Fruit fly (Drosophila melanogaster) whole organism, prepupa: Measurements from ENCODE around the gene Alp10.

Experiments used
- Blimp-1 ChIP-seq: fragments of 200-800 bp; sonication (Bioruptor generic); optimal IDR thresholded peaks from 3 replicates; lab custom pipeline; 2017; ENCODE audit warnings: missing biosample characterization, missing genetic modification characterization, mild to moderate bottlenecking, moderate library complexity, missing genetic modification reagents
- CG11294 ChIP-seq: fragments of 200-800 bp; sonication (Bioruptor generic); IDR thresholded peaks from 2 replicates; pipeline ENCODE4 v1.3.6; 2022; ENCODE audit warnings: missing biosample characterization, missing genetic modification characterization
- CG11762 ChIP-seq: fragments of 200-800 bp; sonication (Bioruptor generic); optimal IDR thresholded peaks from 3 replicates; lab custom pipeline; 2016; ENCODE audit warnings: missing biosample characterization, missing genetic modification characterization; ENCODE audit not compliant: insufficient read depth
- CG11902 ChIP-seq: fragments of 200-800 bp; sonication (Bioruptor generic); optimal IDR thresholded peaks from 3 replicates; lab custom pipeline; 2016; ENCODE audit warnings: missing biosample characterization, missing genetic modification characterization
- CG1621 ChIP-seq: fragments of 200-800 bp; sonication (Bioruptor generic); optimal IDR thresholded peaks from 3 replicates; lab custom pipeline; 2018; ENCODE audit warnings: missing biosample characterization, mild to moderate bottlenecking, missing genetic modification characterization
- CG16779 ChIP-seq: fragments of 200-800 bp; sonication (Bioruptor generic); optimal IDR thresholded peaks from 3 replicates; lab custom pipeline; 2017; ENCODE audit warnings: missing biosample characterization, mild to moderate bottlenecking, missing genetic modification characterization
- CG3032 ChIP-seq: fragments of 200-800 bp; optimal IDR thresholded peaks from 2 replicates; lab custom pipeline; 2019; ENCODE audit warnings: missing biosample characterization, mild to moderate bottlenecking, missing genetic modification characterization, moderate library complexity
- CG34406 ChIP-seq: fragments of 200-800 bp; sonication (Bioruptor generic); optimal IDR thresholded peaks from 3 replicates; lab custom pipeline; 2016; ENCODE audit warnings: missing biosample characterization, missing genetic modification characterization
- CG4318 ChIP-seq: fragments of 200-800 bp; sonication (Bioruptor generic); optimal IDR thresholded peaks from 3 replicates; lab custom pipeline; 2017; ENCODE audit warnings: missing biosample characterization, mild to moderate bottlenecking, missing genetic modification characterization
- CG6792 ChIP-seq: fragments of 200-800 bp; sonication (Bioruptor generic); optimal IDR thresholded peaks from 3 replicates; lab custom pipeline; 2016; ENCODE audit warnings: missing biosample characterization, missing genetic modification characterization
- CG6854 ChIP-seq: fragments of 200-800 bp; sonication (Bioruptor generic); optimal IDR thresholded peaks from 2 replicates; lab custom pipeline; 2017; ENCODE audit warnings: missing biosample characterization, mild to moderate bottlenecking, missing genetic modification characterization
- CG9139 ChIP-seq: fragments of 200-800 bp; sonication (Bioruptor generic); optimal IDR thresholded peaks from 3 replicates; lab custom pipeline; 2017; ENCODE audit warnings: missing biosample characterization, mild to moderate bottlenecking, missing genetic modification characterization
- Eip75B ChIP-seq: fragments of 200-800 bp; sonication (Bioruptor generic); optimal IDR thresholded peaks from 3 replicates; lab custom pipeline; 2016; ENCODE audit warnings: missing biosample characterization, missing genetic modification characterization
- Eip78C ChIP-seq: fragments of 200-800 bp; sonication (Bioruptor generic); peaks from one replicate; lab custom pipeline; 2016; ENCODE audit warnings: missing biosample characterization, missing genetic modification characterization
- Ets21C ChIP-seq: fragments of 200-800 bp; sonication (Bioruptor generic); optimal IDR thresholded peaks from 3 replicates; lab custom pipeline; 2016; ENCODE audit warnings: missing biosample characterization, missing genetic modification characterization
- Ets96B ChIP-seq: fragments of 200-800 bp; optimal IDR thresholded peaks from 2 replicates; lab custom pipeline; 2019; ENCODE audit warnings: missing biosample characterization, mild to moderate bottlenecking, missing genetic modification characterization, moderate library complexity
- Hr38 ChIP-seq: sonication (Bioruptor generic); optimal IDR thresholded peaks from 2 replicates; lab custom pipeline; 2016; ENCODE audit warnings: missing biosample characterization, missing genetic modification characterization
- Hr39 ChIP-seq: fragments of 200-800 bp; sonication (Bioruptor generic); optimal IDR thresholded peaks from 2 replicates; lab custom pipeline; 2016; ENCODE audit warnings: missing biosample characterization, missing genetic modification characterization
- Met ChIP-seq: fragments of 200-800 bp; sonication (Bioruptor generic); optimal IDR thresholded peaks from 3 replicates; lab custom pipeline; 2016; ENCODE audit warnings: missing biosample characterization, missing genetic modification characterization
- Sox102F ChIP-seq: fragments of 200-800 bp; sonication (Bioruptor generic); optimal IDR thresholded peaks from 2 replicates; lab custom pipeline; 2016; ENCODE audit warnings: missing biosample characterization, mild to moderate bottlenecking, missing genetic modification characterization
- Sox14 ChIP-seq: fragments of 200-800 bp; sonication (Bioruptor generic); optimal IDR thresholded peaks from 3 replicates; lab custom pipeline; 2016; ENCODE audit warnings: missing biosample characterization, missing genetic modification characterization
- Sox15 ChIP-seq: fragments of 200-800 bp; sonication (Bioruptor generic); optimal IDR thresholded peaks from 3 replicates; lab custom pipeline; 2016; ENCODE audit warnings: missing biosample characterization, missing genetic modification characterization
- dac ChIP-seq: fragments of 200-800 bp; sonication (Bioruptor generic); optimal IDR thresholded peaks from 2 replicates; lab custom pipeline; 2017; ENCODE audit warnings: missing biosample characterization, mild to moderate bottlenecking, missing genetic modification characterization
- eg ChIP-seq: fragments of 200-800 bp; sonication (Bioruptor generic); IDR thresholded peaks from 3 replicates; pipeline ENCODE4 v1.3.6; 2022; ENCODE audit warnings: missing biosample characterization, missing genetic modification characterization
- esn ChIP-seq: fragments of 200-800 bp; sonication (Bioruptor generic); optimal IDR thresholded peaks from 2 replicates; lab custom pipeline; 2016; ENCODE audit warnings: missing biosample characterization, mild to moderate bottlenecking, missing genetic modification characterization, moderate library complexity
- fd59A ChIP-seq: fragments of 200-800 bp; sonication (Bioruptor generic); optimal IDR thresholded peaks from 2 replicates; lab custom pipeline; 2017; ENCODE audit warnings: missing biosample characterization, mild to moderate bottlenecking, missing genetic modification characterization, missing genetic modification reagents
- fkh ChIP-seq: fragments of 200-800 bp; sonication (Bioruptor generic); optimal IDR thresholded peaks from 3 replicates; lab custom pipeline; 2017; ENCODE audit warnings: missing biosample characterization, mild to moderate bottlenecking, missing genetic modification characterization, moderate library complexity
- net ChIP-seq: fragments of 200-800 bp; sonication (Bioruptor generic); optimal IDR thresholded peaks from 3 replicates; lab custom pipeline; 2016; ENCODE audit warnings: missing biosample characterization, missing genetic modification characterization
- pdm3 ChIP-seq: fragments of 200-800 bp; sonication (Bioruptor generic); optimal IDR thresholded peaks from 3 replicates; lab custom pipeline; 2016; ENCODE audit warnings: missing biosample characterization, missing genetic modification characterization
- salr ChIP-seq, 2 experiments: fragments of 200-800 bp; sonication (Bioruptor generic); optimal IDR thresholded peaks; 3 replicates each; lab custom pipeline; 2016 to 2018; ENCODE audit warnings: missing biosample characterization in 2 of 2, missing genetic modification characterization in 2 of 2, mild to moderate bottlenecking in 1 of 2
- spab ChIP-seq: fragments of 200-800 bp; sonication (Bioruptor generic); optimal IDR thresholded peaks from 2 replicates; lab custom pipeline; 2017; ENCODE audit warnings: missing biosample characterization, mild to moderate bottlenecking, missing genetic modification characterization, missing genetic modification reagents
- ss ChIP-seq, 2 experiments: fragments of 200-800 bp; sonication (Bioruptor generic); optimal IDR thresholded peaks; 2 replicates in 1 of 2; 3 replicates in 1 of 2; lab custom pipeline; 2017 to 2018; ENCODE audit warnings: mild to moderate bottlenecking in 2 of 2, missing biosample characterization in 2 of 2, missing genetic modification characterization in 2 of 2, moderate library complexity in 1 of 2
- svp ChIP-seq: fragments of 200-800 bp; sonication (Bioruptor generic); peaks from one replicate; lab custom pipeline; 2016; ENCODE audit warnings: missing biosample characterization, missing genetic modification characterization
- vri ChIP-seq: fragments of 200-800 bp; sonication (Bioruptor generic); optimal IDR thresholded peaks from 3 replicates; lab custom pipeline; 2016; ENCODE audit warnings: missing biosample characterization, mild to moderate bottlenecking, missing genetic modification characterization

Alp10 gene

DNA sequence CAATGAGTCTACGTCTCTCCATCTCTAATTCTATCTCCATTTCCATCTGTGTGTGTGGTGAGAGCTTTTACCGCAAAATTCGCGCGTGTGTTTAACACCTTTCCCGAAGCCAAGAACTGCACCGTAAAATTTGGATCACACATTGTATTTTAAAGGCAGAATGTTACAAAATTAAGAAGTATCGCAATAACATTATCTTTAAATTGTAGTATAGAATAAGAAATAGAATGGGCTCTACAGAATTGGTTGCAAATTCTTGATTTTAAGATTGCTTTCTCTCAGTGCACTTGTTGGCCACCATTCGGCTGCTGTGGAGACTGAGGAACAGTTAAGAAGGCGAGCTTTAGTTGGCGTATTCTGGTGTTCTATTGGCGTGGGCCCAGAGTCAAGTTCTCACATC lies 31.4 kb upstream of the Alp10 start (continued):
- TF ChIP-seq dac (GFP tag; lab: Kevin White, UChicago), result peak; percentile 47
- no peak for TF ChIP-seq fd59A (GFP tag; lab: Kevin White, UChicago)
- TF ChIP-seq vri (GFP tag; lab: Kevin White, UChicago), result no peak
- TF ChIP-seq eg (GFP tag; lab: Robert Waterston, UW), result peak; percentile 70
- no peak for TF ChIP-seq CG11762 (GFP tag; lab: Kevin White, UChicago)
- no peak for TF ChIP-seq CG11902 (GFP tag; lab: Kevin White, UChicago)

DNA sequence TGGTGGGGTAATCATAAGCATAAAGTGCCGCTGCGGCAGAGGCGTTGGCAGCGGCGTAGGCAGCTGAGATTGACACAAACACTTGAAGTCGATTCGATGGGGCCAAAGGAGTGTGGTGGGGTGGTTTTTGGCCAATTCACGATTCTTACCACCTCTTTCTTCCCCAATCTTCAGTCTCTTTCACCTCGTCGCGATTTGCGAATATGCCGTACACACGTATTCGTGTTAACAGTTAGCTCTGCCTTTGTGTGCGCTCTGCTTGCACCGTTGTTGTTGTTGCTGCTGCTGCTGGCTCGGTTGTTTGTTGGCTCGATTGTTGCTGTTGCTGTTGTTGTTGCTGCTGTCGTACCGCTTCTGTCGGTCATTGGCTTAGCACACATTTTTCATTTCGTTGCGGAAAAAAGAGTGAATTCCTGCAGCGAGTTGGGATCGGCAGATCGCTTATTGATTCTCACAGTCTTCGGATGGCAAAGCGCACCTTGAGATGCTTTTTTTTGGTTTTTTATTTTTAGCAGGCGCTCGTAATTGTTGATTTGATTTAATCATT lies 30.1 kb upstream of the Alp10 start:
- TF ChIP-seq ss (GFP tag; optimal IDR thresholded peaks at IDR 0.05; lab: Kevin White, UChicago), result no peak
- peak; percentile 99 for TF ChIP-seq Blimp-1 (GFP tag; lab: Kevin White, UChicago)
- TF ChIP-seq CG11762 (GFP tag; lab: Kevin White, UChicago), result no peak
- peak; percentile 65 for TF ChIP-seq CG6854 (GFP tag; lab: Kevin White, UChicago)
- TF ChIP-seq Eip75B (GFP tag; lab: Kevin White, UChicago), result peak; percentile 1
- TF ChIP-seq pdm3 (GFP tag; lab: Kevin White, UChicago), result no peak
- TF ChIP-seq Met (GFP tag; lab: Kevin White, UChicago), result peak; percentile 27
- TF ChIP-seq Sox102F, result peak; percentile 17
- peak; percentile 36; the same call in 1 of the 3 replicates for TF ChIP-seq eg (GFP tag; lab: Robert Waterston, UW)
- no peak for TF ChIP-seq CG4318 (GFP tag; lab: Kevin White, UChicago)
- no peak for TF ChIP-seq Ets96B (tag; lab: Kevin White, UChicago)
- TF ChIP-seq Sox14 (GFP tag; lab: Kevin White, UChicago), result peak; percentile 2
- peak; percentile 12 for TF ChIP-seq Eip78C
- TF ChIP-seq svp (GFP tag; lab: Kevin White, UChicago), result peak; percentile 16

DNA sequence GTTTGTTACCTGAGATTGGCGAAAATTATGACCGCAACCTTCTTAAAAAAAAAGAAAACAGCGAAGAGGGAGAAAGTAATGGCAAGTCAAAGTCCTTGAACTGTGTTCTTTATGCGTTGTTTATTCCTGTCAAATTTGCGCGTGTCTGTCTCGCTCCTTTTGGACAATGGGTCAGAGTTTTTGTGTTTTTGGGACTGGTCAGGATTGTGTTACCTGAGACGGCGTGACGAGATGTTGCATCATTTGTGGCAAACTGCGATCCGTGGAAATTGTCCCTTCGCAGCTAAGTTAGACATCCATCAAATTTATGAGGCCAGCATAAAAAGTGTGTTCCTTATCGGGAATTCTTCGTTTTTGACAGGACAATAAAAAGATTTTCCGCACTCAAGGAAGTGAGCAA lies 28.2 kb upstream of the Alp10 start:
- TF ChIP-seq esn (GFP tag; lab: Kevin White, UChicago) (no peak), CG11762 (GFP tag; lab: Kevin White, UChicago) (no peak), Hr39 (GFP tag; lab: Kevin White, UChicago) (no peak), CG9139 (GFP tag; lab: Kevin White, UChicago) (no peak), net (GFP tag; lab: Kevin White, UChicago) (no peak), CG16779 (tag; lab: Kevin White, UChicago) (no peak), fkh (GFP tag; lab: Kevin White, UChicago) (no peak), spab (GFP tag; lab: Kevin White, UChicago) (no peak), Sox15 (GFP tag; lab: Kevin White, UChicago) (no peak), Blimp-1 (GFP tag; lab: Kevin White, UChicago) (peak; percentile 89), Hr38 (GFP tag; lab: Kevin White, UChicago) (no peak), CG6792 (no peak), CG3032 (no peak), Ets21C (GFP tag; lab: Kevin White, UChicago) (no peak), dac (GFP tag; lab: Kevin White, UChicago) (no peak), vri (GFP tag; lab: Kevin White, UChicago) (peak; percentile 2)

DNA sequence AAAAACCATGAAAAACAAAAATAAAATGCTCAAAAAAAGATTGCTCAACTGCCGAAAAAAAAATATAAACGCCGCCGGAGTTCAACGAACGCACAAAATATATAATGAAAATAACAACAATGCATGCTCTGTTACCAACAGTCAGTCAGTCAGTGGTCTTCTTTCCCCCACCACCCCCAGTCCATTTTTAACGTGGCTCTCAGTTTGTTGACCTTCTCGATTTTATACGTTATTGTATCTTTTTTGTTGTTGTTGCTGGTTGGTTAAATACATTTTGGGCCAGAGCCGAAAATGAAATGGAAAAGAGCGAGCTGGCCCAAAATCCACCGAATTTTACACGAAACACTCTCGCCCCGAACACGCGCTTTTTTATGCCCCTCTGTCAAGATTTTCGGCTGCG lies 26.8 kb upstream of the Alp10 start:
- TF ChIP-seq CG6854 (GFP tag; lab: Kevin White, UChicago), result peak; percentile 64
- TF ChIP-seq Met (GFP tag; lab: Kevin White, UChicago), result peak; percentile 32
- no peak for TF ChIP-seq Ets21C (GFP tag; lab: Kevin White, UChicago)
- TF ChIP-seq esn (GFP tag; lab: Kevin White, UChicago), result no peak
- TF ChIP-seq fkh (GFP tag; lab: Kevin White, UChicago), result peak; percentile 30
- peak; percentile 100 for TF ChIP-seq Blimp-1 (GFP tag; lab: Kevin White, UChicago)
- peak; percentile 57 for TF ChIP-seq vri (GFP tag; lab: Kevin White, UChicago)
- TF ChIP-seq ss (GFP tag; optimal IDR thresholded peaks at IDR 0.05; lab: Kevin White, UChicago), result no peak
- TF ChIP-seq svp (GFP tag; lab: Kevin White, UChicago), result peak; percentile 33
- no peak for TF ChIP-seq CG1621 (tag; lab: Kevin White, UChicago)
- no peak for TF ChIP-seq CG11294
- no peak for TF ChIP-seq salr (GFP tag; optimal IDR thresholded peaks at IDR 0.05; lab: Kevin White, UChicago)
- TF ChIP-seq Eip75B (GFP tag; lab: Kevin White, UChicago), result peak; percentile 9
- peak; percentile 23 for TF ChIP-seq Sox102F
- TF ChIP-seq CG34406 (GFP tag; lab: Kevin White, UChicago), result no peak
- no peak for TF ChIP-seq CG3032
